Fruit fly (Drosophila melanogaster): ENCODE measurements around the gene CG31808.

DNA sequence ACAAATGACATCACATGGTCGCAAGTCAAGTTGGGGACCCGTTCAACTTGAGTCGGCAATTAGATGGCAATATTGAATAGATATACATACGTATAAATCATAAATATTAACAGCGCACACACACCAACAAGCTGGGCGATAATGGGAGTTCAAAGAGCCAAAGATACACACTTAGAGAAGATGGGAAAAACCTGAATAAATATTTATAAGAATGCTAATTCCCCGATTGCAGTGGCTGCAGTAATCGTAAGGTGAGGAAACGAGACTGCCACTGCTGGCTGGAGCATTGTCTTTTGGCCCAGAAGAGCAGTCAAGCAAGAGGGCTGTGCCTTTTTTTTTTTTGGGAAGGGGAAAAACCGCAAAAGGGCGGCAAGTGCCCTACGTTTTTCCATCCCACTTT is 5.8 kb downstream of the CG31808 start:
- no peak for TF ChIP-seq psq (optimal IDR thresholded peaks at IDR 0.05)
- TF ChIP-seq insv (optimal IDR thresholded peaks at IDR 0.05) = no peak
- TF ChIP-seq ttk (optimal IDR thresholded peaks at IDR 0.05) = no peak
